Fruit fly (Drosophila melanogaster): ENCODE data around the gene CG4768.

Gene CG4768

DNA sequence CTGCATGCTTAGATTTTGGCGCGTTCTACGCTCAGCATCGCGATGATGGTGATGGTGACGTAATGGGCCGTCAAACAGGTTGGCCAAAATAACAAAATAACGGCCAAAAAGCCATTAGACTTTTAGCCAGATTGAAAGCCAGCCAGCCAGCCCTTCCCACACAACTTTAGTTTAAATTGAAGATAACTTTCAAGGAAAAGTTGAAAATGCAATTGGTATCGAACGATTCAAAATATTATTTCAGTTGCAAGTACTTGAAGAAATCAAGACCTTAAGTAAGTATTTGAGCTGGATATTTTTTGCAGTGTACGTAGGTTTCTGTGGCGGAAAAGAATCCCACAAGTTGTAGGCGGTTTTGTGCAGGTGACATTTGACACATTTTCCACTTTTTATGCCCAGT lies 10.9 kb upstream of the CG4768 start (continued):
- TF ChIP-seq insv (GFP tag; optimal IDR thresholded peaks at IDR 0.05) (no peak), BEAF-32 (GFP tag; optimal IDR thresholded peaks at IDR 0.05) (no peak), cg (GFP tag; optimal IDR thresholded peaks at IDR 0.05) (no peak), ato (GFP tag; IDR thresholded peaks at IDR 0.05; ENCODE audit: partially characterized antibody) (no peak), CG2712 (tag; optimal IDR thresholded peaks at IDR 0.05) (peak; percentile 11), shn (GFP tag; optimal IDR thresholded peaks at IDR 0.05) (peak; percentile 4), trem (tag; optimal IDR thresholded peaks at IDR 0.05) (no peak), scrt (GFP tag; optimal IDR thresholded peaks at IDR 0.05) (peak; percentile 16), usp (GFP tag; optimal IDR thresholded peaks at IDR 0.05) (no peak), bab2 (GFP tag; optimal IDR thresholded peaks at IDR 0.05) (peak; percentile 27), onecut (GFP tag; IDR thresholded peaks at IDR 0.05) (no peak), slp2 (GFP tag; optimal IDR thresholded peaks at IDR 0.05) (no peak), lbe (GFP tag; optimal IDR thresholded peaks at IDR 0.05) (no peak), hb (GFP tag; IDR thresholded peaks at IDR 0.05; ENCODE audit: partially characterized antibody) (no peak), sr (GFP tag; IDR thresholded peaks at IDR 0.05) (no peak; the same call in 2 of the 3 replicates), pfk (GFP tag; optimal IDR thresholded peaks at IDR 0.05) (no peak), CG6254 (GFP tag; optimal IDR thresholded peaks at IDR 0.05) (no peak), B-H2 (GFP tag; optimal IDR thresholded peaks at IDR 0.05) (no peak), Dek (tag; optimal IDR thresholded peaks at IDR 0.05) (no peak), CG18011 (GFP tag; optimal IDR thresholded peaks at IDR 0.05) (no peak), trh (GFP tag; optimal IDR thresholded peaks at IDR 0.05) (no peak), Xrp1 (GFP tag; IDR thresholded peaks at IDR 0.05) (no peak), abd-A (tag; optimal IDR thresholded peaks at IDR 0.05) (no peak), ci (GFP tag; IDR thresholded peaks at IDR 0.05) (0 out of 3 replicates have a peak, but pooled peaks have one; percentile 21), toy (GFP tag; IDR thresholded peaks at IDR 0.05) (no peak), CG17328 (GFP tag; IDR thresholded peaks at IDR 0.05) (0 out of 2 replicates have a peak, but pooled peaks have one; percentile 23), tgo (GFP tag; IDR thresholded peaks at IDR 0.05) (no peak), CG12659 (GFP tag; optimal IDR thresholded peaks at IDR 0.05) (no peak), Atf6 (GFP tag; IDR thresholded peaks at IDR 0.05) (peak; percentile 59), CG15479 (GFP tag; optimal IDR thresholded peaks at IDR 0.05) (no peak), Dad (GFP tag; optimal IDR thresholded peaks at IDR 0.05) (peak; percentile 24), CG10366 (GFP tag; IDR thresholded peaks at IDR 0.05) (no peak), sna (GFP tag; IDR thresholded peaks at IDR 0.05; ENCODE audit: partially characterized antibody) (no peak), CG9797 (GFP tag; optimal IDR thresholded peaks at IDR 0.05) (no peak), yki (optimal IDR thresholded peaks at IDR 0.05) (no peak), repo (GFP tag; optimal IDR thresholded peaks at IDR 0.05) (no peak), CG2202 (tag; optimal IDR thresholded peaks at IDR 0.05) (no peak), CG15696 (tag; optimal IDR thresholded peaks at IDR 0.05) (no peak), CG12104 (GFP tag; optimal IDR thresholded peaks at IDR 0.05) (no peak), NfI (GFP tag; optimal IDR thresholded peaks at IDR 0.05) (no peak), ara (GFP tag; IDR thresholded peaks at IDR 0.05) (no peak), Dp (GFP tag; optimal IDR thresholded peaks at IDR 0.05) (no peak), CG11504 (tag; optimal IDR thresholded peaks at IDR 0.05) (peak; percentile 37), TFAM (GFP tag; optimal IDR thresholded peaks at IDR 0.05) (no peak), Ada2b (GFP tag; IDR thresholded peaks at IDR 0.05) (no peak; the same call in 1 of the 2 replicates), Stat92E (GFP tag; optimal IDR thresholded peaks at IDR 0.05) (no peak), Lhr (GFP tag; optimal IDR thresholded peaks at IDR 0.05) (no peak), croc (GFP tag; conservative IDR thresholded peaks at IDR 0.05) (no peak), CG10274 (GFP tag; optimal IDR thresholded peaks at IDR 0.05) (no peak), CG13624 (GFP tag; optimal IDR thresholded peaks at IDR 0.05) (peak; percentile 46), MBD-R2 (GFP tag; IDR thresholded peaks at IDR 0.05) (no peak)

Data from whole organism, embryonic.